Fruit fly (Drosophila melanogaster) whole organism: Measurements from ENCODE around the gene eIF4EHP.

Experiments used
- CG8478 ChIP-seq: fragments of >200 bp; optimal IDR thresholded peaks from 2 replicates; lab custom pipeline; 2018; ENCODE audit warnings: inconsistent platforms
- Dll ChIP-seq: fragments of >200 bp; optimal IDR thresholded peaks from 2 replicates; lab custom pipeline; 2017
- EcR ChIP-seq, 2 experiments: fragments of >200 bp; optimal IDR thresholded peaks; 2 replicates each; lab custom pipeline; 2017; ENCODE audit warnings: missing biosample characterization in 2 of 2, missing genetic modification characterization in 2 of 2, missing genetic modification reagents in 2 of 2
- pan ChIP-seq: fragments of >200 bp; optimal IDR thresholded peaks from 2 replicates; lab custom pipeline; 2017
- psq ChIP-seq: fragments of >200 bp; optimal IDR thresholded peaks from 2 replicates; lab custom pipeline; 2017
- usp ChIP-seq: fragments of >200 bp; optimal IDR thresholded peaks from 2 replicates; lab custom pipeline; 2017; ENCODE audit warnings: missing biosample characterization, missing genetic modification characterization, mixed read lengths

Gene eIF4EHP

DNA sequence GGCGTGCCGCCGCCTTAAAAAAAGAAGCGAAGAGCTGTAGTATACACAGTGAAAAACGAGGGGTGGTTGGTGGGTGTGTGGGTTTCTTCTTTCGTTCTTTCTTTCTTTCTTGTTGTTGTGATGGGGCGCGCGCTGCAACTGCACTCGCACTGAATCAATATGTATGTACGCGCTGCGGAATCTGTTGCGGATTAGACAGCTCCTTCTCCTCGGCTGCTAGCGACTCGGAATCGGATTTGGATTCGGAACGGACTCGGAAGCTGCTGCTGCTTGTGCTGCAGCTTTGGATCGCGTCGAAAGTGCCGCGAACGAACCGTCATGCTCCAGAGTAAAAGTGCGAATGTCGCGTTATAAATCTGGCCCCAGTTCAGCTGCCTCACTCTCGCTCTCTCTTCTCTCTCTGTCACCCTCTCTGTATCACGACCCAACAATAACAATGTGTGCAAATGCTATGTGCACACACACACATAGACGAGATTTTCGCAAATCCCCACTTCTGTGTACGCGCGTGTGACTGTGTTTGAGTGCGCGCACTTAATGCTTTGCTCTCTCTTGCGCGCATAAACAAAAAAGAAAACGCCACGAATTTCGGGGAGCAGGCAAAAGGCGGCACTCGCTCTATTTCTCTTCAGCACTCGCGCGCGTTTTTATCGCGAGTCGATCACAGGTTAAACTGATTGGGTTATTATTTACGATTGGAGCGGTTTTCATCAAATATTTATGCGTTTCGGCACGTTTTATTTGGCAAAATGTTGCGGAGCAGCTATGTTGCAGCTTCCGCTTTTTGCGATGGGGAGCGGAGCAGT, 77.5 kb downstream of the eIF4EHP start:
- TF ChIP-seq Dll (lab: Kevin White, UChicago) (no peak), CG8478 (lab: Kevin White, UChicago) (peak; percentile 2)

DNA sequence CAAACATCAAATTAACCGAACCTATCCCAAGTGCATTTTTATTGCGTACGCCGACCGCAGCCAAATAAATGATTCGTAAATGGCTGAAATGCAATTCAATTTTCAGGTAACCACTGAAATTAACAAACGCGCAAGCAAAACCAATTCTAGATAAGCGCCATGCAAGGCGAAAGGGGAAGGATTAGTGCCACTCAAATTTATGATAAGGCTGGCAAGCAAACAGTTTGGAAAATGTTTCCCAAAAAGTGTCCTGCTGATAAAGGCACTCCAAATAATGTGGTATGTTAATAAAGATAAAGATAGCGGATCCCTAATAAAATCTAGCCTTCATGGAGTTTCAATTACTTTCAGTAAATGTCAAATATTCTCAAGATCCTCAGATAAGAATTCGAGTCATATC, 81.5 kb downstream of the eIF4EHP start:
- TF ChIP-seq psq (lab: Kevin White, UChicago) (no peak), pan (lab: Kevin White, UChicago) (no peak), usp (GFP tag; lab: Kevin White, UChicago) (no peak)

DNA sequence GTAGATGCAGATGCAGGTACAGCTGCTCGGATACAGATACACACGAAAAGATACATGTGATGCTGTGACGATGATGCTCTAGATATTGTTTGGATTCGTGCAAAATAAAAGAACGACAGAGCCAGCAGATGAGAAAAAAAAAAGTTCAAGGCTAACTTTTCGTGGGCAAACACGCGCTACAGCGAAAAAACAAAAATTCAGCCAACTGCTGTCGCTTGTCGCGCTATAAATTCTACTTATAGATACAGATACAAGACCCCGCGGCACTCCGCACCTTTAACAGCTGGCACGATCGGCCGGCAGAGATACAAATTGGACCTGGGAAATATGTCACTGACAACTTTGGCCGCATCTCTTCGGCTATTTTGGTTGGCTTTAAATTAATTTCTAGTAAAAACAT, 82.3 kb downstream of the eIF4EHP start:
- TF ChIP-seq usp (GFP tag; lab: Kevin White, UChicago) (no peak), CG8478 (lab: Kevin White, UChicago) (no peak), EcR (GFP tag; optimal IDR thresholded peaks at IDR 0.05; lab: Kevin White, UChicago) (no peak), psq (lab: Kevin White, UChicago) (no peak), Dll (lab: Kevin White, UChicago) (no peak), pan (lab: Kevin White, UChicago) (no peak)

DNA sequence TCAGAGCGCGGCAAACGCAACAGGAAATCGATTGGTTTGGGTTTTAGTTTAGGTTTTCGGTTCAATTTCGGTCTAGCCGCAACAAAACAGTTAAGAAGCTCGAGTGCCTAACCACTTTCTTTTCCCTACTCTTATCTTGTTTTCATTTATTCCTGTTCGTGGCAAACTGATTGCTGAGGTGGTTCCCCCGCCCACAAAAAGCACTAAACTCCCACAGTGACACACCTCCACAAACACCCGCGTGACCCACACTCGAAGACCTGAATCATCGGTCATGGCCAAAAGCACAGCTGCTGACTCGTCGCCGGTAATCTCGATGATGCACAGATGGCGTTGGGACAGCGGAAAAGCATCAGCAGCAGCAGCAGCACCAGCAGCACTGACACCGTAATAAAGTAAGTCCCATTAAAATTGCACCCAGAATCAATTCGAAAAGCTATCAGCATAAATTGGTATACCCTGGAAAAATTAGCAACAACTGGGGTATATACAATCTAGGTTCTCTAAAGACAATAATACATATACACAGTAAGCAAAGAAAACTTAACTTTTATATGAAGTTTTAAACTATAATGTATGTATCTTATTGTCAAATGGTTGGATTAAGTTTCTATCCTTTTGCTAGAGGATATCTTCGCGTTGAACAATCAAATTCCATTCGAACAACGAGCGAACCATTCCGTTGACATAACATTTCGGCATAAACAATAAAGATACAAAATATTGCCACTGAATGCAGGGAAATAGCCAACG, 82.9 kb downstream of the eIF4EHP start:
- TF ChIP-seq CG8478 (lab: Kevin White, UChicago) (no peak), psq (lab: Kevin White, UChicago) (no peak), pan (lab: Kevin White, UChicago) (no peak), EcR (GFP tag; optimal IDR thresholded peaks at IDR 0.05; lab: Kevin White, UChicago) (no peak), Dll (lab: Kevin White, UChicago) (no peak), usp (GFP tag; lab: Kevin White, UChicago) (no peak)

DNA sequence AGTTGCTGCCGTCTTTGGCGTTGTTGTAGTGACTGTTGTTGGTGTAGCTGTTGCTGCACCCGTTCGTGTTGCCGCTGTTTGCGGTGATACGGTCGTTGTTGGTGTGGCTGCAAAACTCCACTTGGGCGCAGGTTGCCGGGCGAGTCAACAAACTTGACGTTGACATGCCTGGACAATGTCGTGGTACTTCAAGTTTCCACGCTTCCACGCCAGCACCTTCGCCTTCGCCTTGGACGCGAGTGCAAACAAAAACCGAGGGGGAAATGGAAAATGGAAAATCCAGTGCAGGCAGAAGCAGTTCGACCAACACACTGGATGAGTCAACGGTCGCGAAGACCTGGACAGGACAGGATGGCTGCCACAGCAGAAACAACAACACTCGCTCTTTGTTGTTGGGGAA, 84.1 kb downstream of the eIF4EHP start:
- TF ChIP-seq EcR (GFP tag; optimal IDR thresholded peaks at IDR 0.05; lab: Kevin White, UChicago) (peak in 1 of 2 experiments; percentile 72), usp (GFP tag; lab: Kevin White, UChicago) (no peak), CG8478 (lab: Kevin White, UChicago) (no peak), Dll (lab: Kevin White, UChicago) (no peak), psq (lab: Kevin White, UChicago) (no peak), pan (lab: Kevin White, UChicago) (no peak)

DNA sequence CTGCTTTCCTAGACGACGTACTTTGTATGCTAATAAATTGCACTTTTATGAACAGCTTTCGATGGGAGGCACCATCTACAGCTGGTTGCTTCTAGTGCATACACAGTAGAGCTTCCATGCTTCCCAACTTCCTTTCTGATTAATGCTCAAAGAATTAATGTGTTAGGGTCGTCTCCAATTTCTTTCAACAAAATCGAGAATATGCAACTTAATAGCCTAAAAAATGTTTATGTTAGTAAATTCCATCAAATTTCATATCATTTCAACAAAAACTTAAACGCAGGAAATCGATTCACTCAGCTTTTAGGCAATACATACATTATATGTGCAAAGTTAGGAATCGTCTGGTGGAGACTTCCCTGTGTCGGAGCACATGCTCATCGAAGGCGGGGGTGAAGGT, 84.6 kb downstream of the eIF4EHP start:
- TF ChIP-seq usp (GFP tag; lab: Kevin White, UChicago) (no peak), psq (lab: Kevin White, UChicago) (no peak), EcR (GFP tag; optimal IDR thresholded peaks at IDR 0.05; lab: Kevin White, UChicago) (no peak), Dll (lab: Kevin White, UChicago) (no peak), pan (lab: Kevin White, UChicago) (no peak), CG8478 (lab: Kevin White, UChicago) (no peak)

DNA sequence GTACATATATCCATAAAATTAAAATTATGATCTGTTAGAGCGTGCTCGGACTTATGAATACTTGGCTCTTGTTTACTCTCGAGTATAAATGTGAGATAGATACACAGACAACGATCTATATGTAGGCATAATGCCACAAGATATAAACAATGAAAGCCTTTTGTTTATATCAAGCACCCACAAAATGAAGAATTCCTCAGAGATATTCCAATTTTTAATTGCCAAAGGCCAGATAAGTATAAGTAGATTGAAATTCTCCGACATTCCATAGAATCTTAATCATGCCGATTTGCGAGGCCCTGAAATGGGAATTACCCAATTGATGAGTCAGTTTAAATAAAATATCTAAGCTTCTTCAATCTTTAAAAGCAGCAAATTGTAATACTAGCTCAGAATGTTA, 86.9 kb downstream of the eIF4EHP start:
- TF ChIP-seq EcR (GFP tag; optimal IDR thresholded peaks at IDR 0.05; lab: Kevin White, UChicago): no peak
- no peak for TF ChIP-seq CG8478 (lab: Kevin White, UChicago)
- TF ChIP-seq usp (GFP tag; lab: Kevin White, UChicago): no peak

DNA sequence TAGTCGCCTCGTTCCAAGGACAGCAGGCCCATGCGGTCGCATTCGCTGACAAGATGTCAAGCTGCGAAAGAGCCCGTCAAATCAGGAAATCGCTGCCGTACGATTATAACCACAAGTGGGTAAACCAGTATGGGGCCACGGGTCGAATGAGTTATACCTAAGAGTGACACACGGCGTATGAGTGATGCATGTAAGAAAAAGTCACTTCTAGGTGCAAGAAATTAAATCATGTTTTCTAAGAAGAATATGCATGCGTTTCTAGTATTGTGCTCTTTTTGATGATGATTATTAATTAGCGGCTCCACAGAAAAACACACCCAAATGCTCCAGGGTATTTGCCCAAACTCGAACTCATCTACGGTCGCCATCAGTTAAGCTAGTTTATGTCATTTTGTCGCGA, 91.1 kb downstream of the eIF4EHP start:
- TF ChIP-seq Dll (lab: Kevin White, UChicago): no peak
- TF ChIP-seq pan (lab: Kevin White, UChicago): no peak
- no peak for TF ChIP-seq EcR (GFP tag; optimal IDR thresholded peaks at IDR 0.05; lab: Kevin White, UChicago)
- TF ChIP-seq usp (GFP tag; lab: Kevin White, UChicago): no peak
- TF ChIP-seq psq (lab: Kevin White, UChicago): no peak
- no peak for TF ChIP-seq CG8478 (lab: Kevin White, UChicago)

DNA sequence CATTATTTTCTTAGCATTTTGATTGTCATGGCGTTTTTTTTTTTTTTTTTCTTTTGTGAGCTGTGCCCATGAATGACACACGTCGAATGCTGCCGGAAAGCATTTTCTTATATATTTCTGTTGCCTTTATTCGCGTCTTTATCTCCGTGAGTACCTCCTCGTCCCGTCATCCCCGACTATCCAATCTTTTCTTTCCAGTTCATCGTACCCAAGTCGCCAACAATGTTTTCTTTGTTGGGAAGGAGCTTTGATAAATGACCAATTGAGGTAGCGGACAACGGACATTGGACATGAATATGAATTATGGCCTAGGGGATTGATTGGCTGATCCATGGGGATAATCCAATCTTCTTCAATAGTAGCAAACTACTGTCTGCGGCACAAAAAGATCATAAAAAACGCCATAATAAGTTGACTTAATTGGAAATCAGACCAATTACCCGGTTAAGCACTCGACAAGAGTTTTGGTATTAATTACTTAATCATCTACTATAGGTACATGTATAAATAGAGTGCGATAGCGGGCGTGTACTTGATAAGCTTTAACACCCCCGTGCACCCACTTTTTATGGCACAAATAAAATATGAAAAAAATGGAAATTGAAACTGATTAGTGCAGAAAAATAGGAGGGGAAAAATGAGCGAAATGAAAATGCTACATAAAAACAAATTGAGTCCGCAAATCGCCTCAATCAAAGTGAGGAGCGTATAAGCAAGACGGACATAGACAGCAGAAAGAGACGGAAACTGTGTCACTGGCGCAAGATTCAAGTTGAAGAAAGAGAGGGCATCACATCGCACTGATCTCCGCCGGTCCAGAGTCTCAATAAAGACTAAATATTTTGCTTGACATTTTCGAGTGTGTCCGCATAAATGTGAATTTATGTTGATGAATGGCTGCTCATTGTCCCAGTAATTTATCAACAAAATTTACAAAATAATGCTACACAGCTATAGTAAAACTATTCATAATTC, 92.5 kb downstream of the eIF4EHP start:
- TF ChIP-seq EcR (GFP tag; optimal IDR thresholded peaks at IDR 0.05; lab: Kevin White, UChicago): peak in 1 of 2 experiments; percentile 55
- TF ChIP-seq pan (lab: Kevin White, UChicago): no peak

DNA sequence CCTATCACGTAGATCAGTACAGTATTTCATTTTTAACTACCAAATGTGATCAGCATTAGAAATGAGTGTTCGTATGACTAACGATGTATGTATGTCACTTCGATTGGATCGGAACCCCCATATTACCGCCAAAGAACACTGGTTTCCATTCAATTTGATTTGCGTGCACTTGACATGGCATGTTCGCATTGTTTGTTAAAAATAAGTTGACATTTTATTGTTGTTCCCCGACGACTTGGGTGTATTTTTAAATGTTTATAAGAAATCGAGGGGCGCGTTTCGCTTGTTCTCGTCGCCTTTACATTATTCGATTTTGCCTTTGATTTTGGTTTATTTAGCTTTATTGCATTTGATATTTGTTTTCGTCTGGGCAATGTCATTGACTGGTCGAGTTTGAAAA, 93.3 kb downstream of the eIF4EHP start:
- TF ChIP-seq EcR (GFP tag; optimal IDR thresholded peaks at IDR 0.05; lab: Kevin White, UChicago) (no peak), psq (lab: Kevin White, UChicago) (no peak), usp (GFP tag; lab: Kevin White, UChicago) (no peak), pan (lab: Kevin White, UChicago) (no peak), CG8478 (lab: Kevin White, UChicago) (no peak), Dll (lab: Kevin White, UChicago) (no peak)

DNA sequence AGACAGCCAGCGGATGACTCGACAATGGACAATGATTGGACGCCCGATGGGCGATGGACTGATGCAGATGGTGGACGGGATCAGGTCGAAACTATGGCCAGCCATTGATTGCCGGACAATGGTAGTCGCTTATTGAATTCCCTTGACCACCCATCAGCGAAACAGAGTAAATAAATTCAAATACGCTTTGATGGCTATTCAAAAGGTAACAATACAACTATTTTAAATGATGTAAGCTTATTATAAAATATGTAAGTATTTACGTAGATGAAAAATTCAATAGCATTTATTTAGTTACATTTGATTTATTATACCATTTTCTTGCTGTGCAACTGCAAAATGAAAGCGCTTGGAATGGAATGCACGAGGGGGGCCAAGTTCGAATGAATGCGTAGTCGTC, 94.2 kb downstream of the eIF4EHP start:
- TF ChIP-seq psq (lab: Kevin White, UChicago) (no peak), EcR (GFP tag; optimal IDR thresholded peaks at IDR 0.05; lab: Kevin White, UChicago) (no peak), Dll (lab: Kevin White, UChicago) (no peak)
